Fruit fly (Drosophila melanogaster): ENCODE results near the gene Odj.

DNA sequence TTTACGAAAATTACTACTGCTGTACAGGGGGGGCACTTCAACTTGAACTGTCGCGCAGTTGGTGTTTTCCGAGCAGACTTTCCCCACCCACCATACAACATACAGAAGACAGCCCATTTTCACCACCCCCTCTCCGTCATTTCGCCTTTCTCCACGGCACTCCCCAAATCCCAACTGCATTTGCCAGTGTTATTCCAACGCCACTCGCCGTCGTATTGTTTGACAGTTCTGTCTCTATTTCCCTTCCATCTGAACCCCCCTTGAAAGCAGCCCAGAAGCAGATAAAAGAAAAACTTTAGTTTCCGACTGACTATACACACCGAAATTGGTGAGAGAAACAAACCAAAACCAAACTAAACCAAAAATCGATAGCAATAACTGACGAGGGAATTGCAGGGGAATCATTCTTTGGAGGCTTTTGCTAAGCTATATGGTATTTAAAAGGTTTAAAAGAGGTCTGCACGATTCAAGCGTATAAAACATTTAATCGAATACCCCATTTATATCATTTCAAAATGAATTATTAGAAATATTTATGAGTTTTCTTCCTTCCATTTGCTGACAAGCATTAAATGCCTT lies 18.1 kb upstream of the Odj start:
- no peak for TF ChIP-seq CG4730 (GFP tag; IDR thresholded peaks at IDR 0.05)
- TF ChIP-seq CG10462 (GFP tag; optimal IDR thresholded peaks at IDR 0.05), result no peak
- TF ChIP-seq Fer3 (tag; optimal IDR thresholded peaks at IDR 0.05), result no peak
- TF ChIP-seq lmd (GFP tag; IDR thresholded peaks at IDR 0.05), result no peak
- no peak for TF ChIP-seq CG6854 (GFP tag; optimal IDR thresholded peaks at IDR 0.05)
- TF ChIP-seq Hr3 (GFP tag; optimal IDR thresholded peaks at IDR 0.05), result no peak
